Comparison of ENCODE assay signal across 7 worm cellular contexts in the genomic region with DNA sequence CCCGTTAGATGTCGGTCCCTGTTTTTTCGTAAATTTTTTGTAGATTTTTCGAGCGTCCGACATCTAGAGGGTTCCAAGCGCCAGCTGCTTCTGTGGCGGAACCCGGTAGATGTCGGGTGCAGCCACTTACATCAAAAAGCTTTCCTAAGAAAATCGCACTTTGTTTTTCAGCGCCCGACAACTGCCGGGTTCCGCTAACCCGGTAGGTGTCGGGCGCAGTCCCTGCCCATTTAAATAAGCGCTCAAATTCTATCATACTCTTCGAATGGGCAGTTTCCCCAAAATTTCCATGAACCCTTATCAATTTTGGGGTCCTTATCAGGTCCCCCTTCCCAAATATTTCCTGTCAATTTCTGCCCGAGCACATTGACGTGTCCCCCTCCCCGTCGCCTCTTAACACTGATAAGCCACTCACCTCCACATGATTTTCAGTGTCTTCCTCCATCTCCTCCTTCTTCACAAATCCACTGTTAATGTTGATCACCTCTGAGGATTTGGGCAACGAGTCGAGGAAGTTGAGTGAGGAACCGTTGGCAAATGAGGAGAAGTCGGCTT.
TF ChIP-seq lines count a peak whose summit lies in the region.

No protein-coding gene starts in this region.

TF ChIP-seq in whole organism, L1 larva, 84 proteins besides CTCF, POLR2A, EP300 and RAD21:
- TF ChIP-seq elt-2 (tag; optimal IDR thresholded peaks at IDR 0.05; lab: Kevin White, UChicago) (peak; percentile 74), unc-86 (tag; optimal IDR thresholded peaks at IDR 0.05; lab: Kevin White, UChicago) (no peak)

TF ChIP-seq in whole organism, L2 larva, 48 proteins besides CTCF, POLR2A, EP300 and RAD21:
- TF ChIP-seq gmeb-1 (tag; optimal IDR thresholded peaks at IDR 0.05; lab: Kevin White, UChicago): peak; percentile 17
- TF ChIP-seq mdl-1 (tag; optimal IDR thresholded peaks at IDR 0.05; lab: Kevin White, UChicago): no peak
- TF ChIP-seq lsy-2 (tag; optimal IDR thresholded peaks at IDR 0.05; lab: Kevin White, UChicago): no peak
- no peak for TF ChIP-seq sma-9 (GFP tag; optimal IDR thresholded peaks at IDR 0.05; lab: Kevin White, UChicago)
- no peak for TF ChIP-seq sma-9 (tag; optimal IDR thresholded peaks at IDR 0.05; lab: Kevin White, UChicago)
- peak; percentile 31 for TF ChIP-seq crh-2 (tag; optimal IDR thresholded peaks at IDR 0.05; lab: Kevin White, UChicago)

TF ChIP-seq in whole organism, L3 larva, 47 proteins besides CTCF, POLR2A, EP300 and RAD21:
- TF ChIP-seq elt-2 (tag; optimal IDR thresholded peaks at IDR 0.05; lab: Kevin White, UChicago): peak; percentile 90
- TF ChIP-seq snpc-4 (tag; optimal IDR thresholded peaks at IDR 0.05; lab: Kevin White, UChicago): peak; percentile 18
- no peak for TF ChIP-seq unc-39 (tag; optimal IDR thresholded peaks at IDR 0.05; lab: Kevin White, UChicago)
- no peak for TF ChIP-seq elt-3 (tag; optimal IDR thresholded peaks at IDR 0.05; lab: Kevin White, UChicago)
- TF ChIP-seq nhr-25 (tag; optimal IDR thresholded peaks at IDR 0.05; lab: Kevin White, UChicago): no peak
- no peak for TF ChIP-seq hmg-11 (tag; optimal IDR thresholded peaks at IDR 0.05; lab: Kevin White, UChicago)
- no peak for TF ChIP-seq fos-1 (tag; optimal IDR thresholded peaks at IDR 0.05; lab: Kevin White, UChicago)
- no peak for TF ChIP-seq mml-1 (tag; optimal IDR thresholded peaks at IDR 0.05; lab: Kevin White, UChicago)
- no peak for TF ChIP-seq fkh-2 (tag; optimal IDR thresholded peaks at IDR 0.05; lab: Kevin White, UChicago)
- TF ChIP-seq jun-1 (tag; optimal IDR thresholded peaks at IDR 0.05; lab: Kevin White, UChicago): no peak
- no peak for TF ChIP-seq nhr-43 (tag; optimal IDR thresholded peaks at IDR 0.05; lab: Kevin White, UChicago; ENCODE audit: poor library complexity, severe bottlenecking)
- no peak for TF ChIP-seq unc-62 (GFP tag; optimal IDR thresholded peaks at IDR 0.05; lab: Kevin White, UChicago)
TF ChIP-seq in whole organism, L3 larva: peak in this region for 2.

TF ChIP-seq in whole organism, L4 larva, 104 proteins besides CTCF, POLR2A, EP300 and RAD21 (continues in another document):
- TF ChIP-seq hif-1 (tag; optimal IDR thresholded peaks at IDR 0.05; lab: Kevin White, UChicago): no peak
- TF ChIP-seq unc-39 (tag; optimal IDR thresholded peaks at IDR 0.05; lab: Kevin White, UChicago): no peak
- peak; percentile 80 for TF ChIP-seq aha-1 (tag; lab: Kevin White, UChicago)
- TF ChIP-seq skn-1 (tag; optimal IDR thresholded peaks at IDR 0.05; lab: Kevin White, UChicago): no peak
- 0 out of 2 replicates have a peak, but pooled peaks have one; percentile 29 for TF ChIP-seq php-3 (GFP tag; IDR thresholded peaks at IDR 0.05; lab: Robert Waterston, UW)
- no peak for TF ChIP-seq Y75B8A.6 (GFP tag; IDR thresholded peaks at IDR 0.05; lab: Robert Waterston, UW)
- TF ChIP-seq ceh-20 (GFP tag; IDR thresholded peaks at IDR 0.05; lab: Robert Waterston, UW): no peak
- no peak for TF ChIP-seq Y5F2A.4 (GFP tag; optimal IDR thresholded peaks at IDR 0.05; lab: Kevin White, UChicago)
- no peak for TF ChIP-seq nhr-42 (GFP tag; IDR thresholded peaks at IDR 0.05; lab: Robert Waterston, UW)
- TF ChIP-seq snpc-1.2 (GFP tag; IDR thresholded peaks at IDR 0.05; lab: Robert Waterston, UW): no peak
- peak; percentile 32; the same call in 1 of the 2 replicates for TF ChIP-seq pha-4 (GFP tag; IDR thresholded peaks at IDR 0.05; lab: Robert Waterston, UW)
- no peak for TF ChIP-seq pha-4 (tag; optimal IDR thresholded peaks at IDR 0.05; lab: Kevin White, UChicago)
- peak; percentile 25 for TF ChIP-seq mes-2 (tag; optimal IDR thresholded peaks at IDR 0.05; lab: Kevin White, UChicago; ENCODE audit: poor library complexity, severe bottlenecking)
- 0 out of 2 replicates have a peak, but pooled peaks have one; percentile 10 for TF ChIP-seq tra-1 (GFP tag; IDR thresholded peaks at IDR 0.05; lab: Robert Waterston, UW)
- no peak for TF ChIP-seq F49E8.2 (tag; optimal IDR thresholded peaks at IDR 0.05; lab: Kevin White, UChicago; ENCODE audit: borderline replicate concordance)
- TF ChIP-seq dmd-8 (GFP tag; IDR thresholded peaks at IDR 0.05; lab: Robert Waterston, UW): no peak

TF ChIP-seq in whole organism, early embryonic, 17 proteins besides CTCF, POLR2A, EP300 and RAD21:
- no peak for TF ChIP-seq B0310.2 (tag; optimal IDR thresholded peaks at IDR 0.05; lab: Kevin White, UChicago)
- 0 out of 2 replicates have a peak, but pooled peaks have one; percentile 41 for TF ChIP-seq pes-1 (GFP tag; IDR thresholded peaks at IDR 0.05; lab: Robert Waterston, UW)
- TF ChIP-seq ets-7 (tag; optimal IDR thresholded peaks at IDR 0.05; lab: Kevin White, UChicago): no peak
- TF ChIP-seq ama-1 (optimal IDR thresholded peaks at IDR 0.05; lab: Kevin White, UChicago): no peak

TF ChIP-seq in whole organism, late embryonic, 69 proteins besides CTCF, POLR2A, EP300 and RAD21:
- TF ChIP-seq eyg-1 (tag; optimal IDR thresholded peaks at IDR 0.05; lab: Kevin White, UChicago): no peak
- TF ChIP-seq ahr-1 (tag; optimal IDR thresholded peaks at IDR 0.05; lab: Kevin White, UChicago): no peak
- TF ChIP-seq ceh-22 (tag; optimal IDR thresholded peaks at IDR 0.05; lab: Kevin White, UChicago): no peak
- no peak for TF ChIP-seq T23F11.4 (GFP tag; optimal IDR thresholded peaks at IDR 0.05; lab: Kevin White, UChicago)
- no peak for TF ChIP-seq pag-3 (tag; optimal IDR thresholded peaks at IDR 0.05; lab: Kevin White, UChicago; ENCODE audit: borderline replicate concordance)
- no peak for TF ChIP-seq nhr-11 (tag; optimal IDR thresholded peaks at IDR 0.05; lab: Kevin White, UChicago)
- TF ChIP-seq Y22D7AL.16 (tag; optimal IDR thresholded peaks at IDR 0.05; lab: Kevin White, UChicago): no peak
- TF ChIP-seq sox-2 (GFP tag; IDR thresholded peaks at IDR 0.05; lab: Robert Waterston, UW): no peak
- no peak for TF ChIP-seq ceh-48 (tag; optimal IDR thresholded peaks at IDR 0.05; lab: Kevin White, UChicago)
- no peak for TF ChIP-seq ttx-3 (tag; optimal IDR thresholded peaks at IDR 0.05; lab: Kevin White, UChicago)
- TF ChIP-seq tbx-2 (tag; optimal IDR thresholded peaks at IDR 0.05; lab: Kevin White, UChicago): no peak
- peak; percentile 93 for TF ChIP-seq elt-2 (tag; optimal IDR thresholded peaks at IDR 0.05; lab: Kevin White, UChicago)
- TF ChIP-seq ref-2 (tag; optimal IDR thresholded peaks at IDR 0.05; lab: Kevin White, UChicago): peak; percentile 27
- no peak for TF ChIP-seq hlh-6 (tag; optimal IDR thresholded peaks at IDR 0.05; lab: Kevin White, UChicago)
- no peak for TF ChIP-seq nhr-232 (tag; optimal IDR thresholded peaks at IDR 0.05; lab: Kevin White, UChicago)
- TF ChIP-seq rnt-1 (tag; optimal IDR thresholded peaks at IDR 0.05; lab: Kevin White, UChicago): no peak
TF ChIP-seq in whole organism, late embryonic: peak in this region for 2.

TF ChIP-seq in whole organism, young adult, 124 proteins besides CTCF, POLR2A, EP300 and RAD21:
- no peak for TF ChIP-seq madf-8 (GFP tag; conservative IDR thresholded peaks at IDR 0.05; lab: Robert Waterston, UW)
- peak; percentile 11 for TF ChIP-seq nhr-90 (tag; optimal IDR thresholded peaks at IDR 0.05; lab: Kevin White, UChicago)
- no peak for TF ChIP-seq repo-1 (tag; optimal IDR thresholded peaks at IDR 0.05; lab: Kevin White, UChicago)
- no peak for TF ChIP-seq dpl-1 (GFP tag; optimal IDR thresholded peaks at IDR 0.05; lab: Kevin White, UChicago)
- TF ChIP-seq snpc-4 (GFP tag; optimal IDR thresholded peaks at IDR 0.05; lab: Kevin White, UChicago): no peak
- peak; percentile 59 to 92 (median 88) for TF ChIP-seq snpc-4 (tag; optimal IDR thresholded peaks at IDR 0.05; lab: Kevin White, UChicago)
- TF ChIP-seq ztf-28 (GFP tag; IDR thresholded peaks at IDR 0.05; lab: Robert Waterston, UW): no peak
- no peak for TF ChIP-seq Y79H2A.3 (GFP tag; conservative IDR thresholded peaks at IDR 0.05; lab: Robert Waterston, UW)
- 0 out of 2 replicates have a peak, but pooled peaks have one; percentile 11 for TF ChIP-seq B0336.3 (GFP tag; IDR thresholded peaks at IDR 0.05; lab: Robert Waterston, UW)
- no peak for TF ChIP-seq lin-54 (GFP tag; optimal IDR thresholded peaks at IDR 0.05; lab: Kevin White, UChicago)
- peak; percentile 35 to 65 for TF ChIP-seq let-607 (tag; optimal IDR thresholded peaks at IDR 0.05; lab: Kevin White, UChicago)
- TF ChIP-seq F57A8.1 (GFP tag; optimal IDR thresholded peaks at IDR 0.05; lab: Kevin White, UChicago): no peak
- peak; percentile 87 for TF ChIP-seq nhr-80 (tag; optimal IDR thresholded peaks at IDR 0.05; lab: Kevin White, UChicago)
- 0 out of 2 replicates have a peak, but pooled peaks have one; percentile 45 for TF ChIP-seq dox-1 (GFP tag; IDR thresholded peaks at IDR 0.05; lab: Robert Waterston, UW)
- TF ChIP-seq pbrm-1 (GFP tag; IDR thresholded peaks at IDR 0.05; lab: Robert Waterston, UW): no peak
- TF ChIP-seq ceh-100 (GFP tag; IDR thresholded peaks at IDR 0.05; lab: Robert Waterston, UW): no peak
- no peak for TF ChIP-seq bed-2 (GFP tag; IDR thresholded peaks at IDR 0.05; lab: Robert Waterston, UW)
- no peak for TF ChIP-seq fkh-3 (tag; optimal IDR thresholded peaks at IDR 0.05; lab: Kevin White, UChicago)
- TF ChIP-seq ets-4 (GFP tag; optimal IDR thresholded peaks at IDR 0.05; lab: Kevin White, UChicago): peak; percentile 25
- no peak for TF ChIP-seq gei-17 (GFP tag; optimal IDR thresholded peaks at IDR 0.05; lab: Kevin White, UChicago)
- TF ChIP-seq egrh-3 (GFP tag; IDR thresholded peaks at IDR 0.05; lab: Robert Waterston, UW): no peak
TF ChIP-seq in whole organism, young adult: peak in this region for 7.
